Fruit fly (Drosophila melanogaster) whole organism, embryonic: ENCODE data around the gene Ogdh.

Experiments used
- Ada2b ChIP-seq: fragments of 200-800 bp; sonication (Bioruptor generic); IDR thresholded peaks from 2 replicates; pipeline ENCODE4 v1.3.6; 2022; ENCODE audit warnings: missing biosample characterization, missing genetic modification characterization
- CG10565 ChIP-seq: fragments of 200-800 bp; sonication (Bioruptor generic); optimal IDR thresholded peaks from 3 replicates; lab custom pipeline; 2016; ENCODE audit warnings: missing biosample characterization, mild to moderate bottlenecking, missing genetic modification characterization
- CG10979 ChIP-seq: fragments of 200-800 bp; sonication (Bioruptor generic); optimal IDR thresholded peaks from 2 replicates; lab custom pipeline; 2018; ENCODE audit warnings: missing biosample characterization, mild to moderate bottlenecking, missing genetic modification characterization, moderate library complexity
- CG11504 ChIP-seq: fragments of 200-800 bp; sonication (Bioruptor generic); optimal IDR thresholded peaks from 3 replicates; lab custom pipeline; 2019; ENCODE audit warnings: missing biosample characterization, mild to moderate bottlenecking, missing genetic modification characterization, moderate library complexity
- CG12219 ChIP-seq: fragments of 200-800 bp; sonication (Bioruptor generic); optimal IDR thresholded peaks from 3 replicates; lab custom pipeline; 2018; ENCODE audit warnings: missing biosample characterization, mild to moderate bottlenecking, missing genetic modification characterization
- CG13624 ChIP-seq: fragments of 200-800 bp; sonication (Bioruptor generic); optimal IDR thresholded peaks from 2 replicates; lab custom pipeline; 2016; ENCODE audit warnings: missing biosample characterization, missing genetic modification characterization
- CG14965 ChIP-seq: fragments of 200-800 bp; sonication (Bioruptor generic); optimal IDR thresholded peaks from 2 replicates; lab custom pipeline; 2016; ENCODE audit warnings: missing biosample characterization, missing genetic modification characterization, borderline replicate concordance
- CG15601 ChIP-seq: fragments of 200-800 bp; sonication (Bioruptor generic); optimal IDR thresholded peaks from 3 replicates; lab custom pipeline; 2019; ENCODE audit warnings: missing biosample characterization, mild to moderate bottlenecking, missing genetic modification characterization, moderate library complexity
- CG15696 ChIP-seq: fragments of 200-800 bp; sonication (Bioruptor generic); optimal IDR thresholded peaks from 2 replicates; lab custom pipeline; 2019; ENCODE audit warnings: missing biosample characterization, mild to moderate bottlenecking, missing genetic modification characterization, moderate library complexity
- CG16779 ChIP-seq: fragments of 200-800 bp; sonication (Bioruptor generic); IDR thresholded peaks from 2 replicates; pipeline ENCODE4 v1.3.6; 2022; ENCODE audit warnings: missing biosample characterization, missing genetic modification characterization
- CG17829 ChIP-seq: fragments of 200-800 bp; optimal IDR thresholded peaks from 2 replicates; lab custom pipeline; 2019; ENCODE audit warnings: missing biosample characterization, mild to moderate bottlenecking, missing genetic modification characterization, moderate library complexity
- CG4282 ChIP-seq: fragments of 200-800 bp; sonication (Bioruptor generic); optimal IDR thresholded peaks from 2 replicates; lab custom pipeline; 2016; ENCODE audit warnings: missing biosample characterization, missing genetic modification characterization
- CG6683 ChIP-seq: fragments of 200-800 bp; sonication (Bioruptor generic); optimal IDR thresholded peaks from 2 replicates; lab custom pipeline; 2017; ENCODE audit warnings: missing biosample characterization, mild to moderate bottlenecking, missing genetic modification characterization, missing genetic modification reagents
- CG7786 ChIP-seq: fragments of 200-800 bp; sonication (Bioruptor generic); optimal IDR thresholded peaks from 2 replicates; lab custom pipeline; 2016; ENCODE audit warnings: missing biosample characterization, missing genetic modification characterization
- CG7839 ChIP-seq: fragments of 200-800 bp; sonication (Bioruptor generic); optimal IDR thresholded peaks from 3 replicates; lab custom pipeline; 2018; ENCODE audit warnings: missing biosample characterization, mild to moderate bottlenecking, missing genetic modification characterization, moderate library complexity
- CG7928 ChIP-seq: fragments of 200-800 bp; sonication (Bioruptor generic); optimal IDR thresholded peaks from 2 replicates; lab custom pipeline; 2017; ENCODE audit warnings: missing biosample characterization, mild to moderate bottlenecking, missing genetic modification characterization
- CG9797 ChIP-seq: fragments of 200-800 bp; sonication (Bioruptor generic); optimal IDR thresholded peaks from 3 replicates; lab custom pipeline; 2018; ENCODE audit warnings: missing biosample characterization, mild to moderate bottlenecking, missing genetic modification characterization
- CG9817 ChIP-seq: fragments of 200-800 bp; sonication (Bioruptor generic); optimal IDR thresholded peaks from 2 replicates; lab custom pipeline; 2018; ENCODE audit warnings: missing biosample characterization, mild to moderate bottlenecking, missing genetic modification characterization, moderate library complexity
- Dll ChIP-seq: fragments of 200-800 bp; sonication (Bioruptor generic); IDR thresholded peaks from 4 replicates; pipeline ENCODE4 v1.3.6; 2022; ENCODE audit warnings: missing biosample characterization, missing genetic modification characterization; ENCODE audit not compliant: partially characterized antibody
- HLH3B ChIP-seq: fragments of 200-800 bp; sonication (Bioruptor generic); IDR thresholded peaks from 2 replicates; pipeline ENCODE4 v1.3.6; 2022; ENCODE audit warnings: missing biosample characterization, missing genetic modification characterization
- Hey ChIP-seq: fragments of 200-800 bp; sonication (Bioruptor generic); optimal IDR thresholded peaks from 3 replicates; lab custom pipeline; 2018; ENCODE audit warnings: missing biosample characterization, mild to moderate bottlenecking, missing genetic modification characterization
- HmgD ChIP-seq: fragments of 200-800 bp; sonication (Bioruptor generic); optimal IDR thresholded peaks from 3 replicates; lab custom pipeline; 2016; ENCODE audit warnings: missing biosample characterization, missing genetic modification characterization
- Hr78 ChIP-seq, 2 experiments: fragments of 200-800 bp in 1 of 2; fragments of >200 bp in 1 of 2; sonication (Bioruptor generic) in 1 of 2; optimal IDR thresholded peaks; 2 replicates each; lab custom pipeline; 2017 to 2019; ENCODE audit warnings: missing biosample characterization in 2 of 2, missing genetic modification characterization in 2 of 2, mild to moderate bottlenecking in 1 of 2, moderate library complexity in 1 of 2
- Lim3 ChIP-seq: fragments of 200-800 bp; sonication (Bioruptor generic); IDR thresholded peaks from 2 replicates; pipeline ENCODE4 v1.3.6; 2022; ENCODE audit warnings: missing biosample characterization, missing genetic modification characterization
- MBD-R2 ChIP-seq: fragments of 200-800 bp; sonication (Bioruptor generic); IDR thresholded peaks from 2 replicates; pipeline ENCODE4 v1.3.6; 2022; ENCODE audit warnings: missing biosample characterization, missing genetic modification characterization
- Nf-YB ChIP-seq: fragments of 200-800 bp; sonication (Bioruptor generic); optimal IDR thresholded peaks from 3 replicates; lab custom pipeline; 2019; ENCODE audit warnings: missing biosample characterization, mild to moderate bottlenecking, missing genetic modification characterization, moderate library complexity
- Pdp1 ChIP-seq, 2 experiments: fragments of 200-800 bp; sonication (Bioruptor generic); optimal IDR thresholded peaks; 3 replicates each; lab custom pipeline; 2016; ENCODE audit warnings: missing biosample characterization in 2 of 2, missing genetic modification characterization in 2 of 2, mild to moderate bottlenecking in 1 of 2, moderate library complexity in 1 of 2
- Ptx1 ChIP-seq: fragments of 200-800 bp; sonication (Bioruptor generic); IDR thresholded peaks from 2 replicates; pipeline ENCODE4 v1.3.6; 2022; ENCODE audit warnings: missing biosample characterization, missing genetic modification characterization
- Sry-β ChIP-seq: fragments of 200-800 bp; sonication (Bioruptor generic); optimal IDR thresholded peaks from 2 replicates; lab custom pipeline; 2018; ENCODE audit warnings: missing biosample characterization, mild to moderate bottlenecking, missing genetic modification characterization, moderate library complexity
- Ssrp ChIP-seq: fragments of 200-800 bp; sonication (Bioruptor generic); optimal IDR thresholded peaks from 2 replicates; lab custom pipeline; 2018; ENCODE audit warnings: missing biosample characterization, mild to moderate bottlenecking, missing genetic modification characterization, moderate library complexity
- abd-A ChIP-seq: fragments of 200-800 bp; sonication (Bioruptor generic); optimal IDR thresholded peaks from 3 replicates; lab custom pipeline; 2019; ENCODE audit warnings: missing biosample characterization, mild to moderate bottlenecking, missing genetic modification characterization, moderate library complexity
- amos ChIP-seq: fragments of 200-800 bp; sonication (Bioruptor generic); IDR thresholded peaks from 2 replicates; pipeline ENCODE4 v1.3.6; 2022; ENCODE audit warnings: missing biosample characterization, missing genetic modification characterization; ENCODE audit not compliant: partially characterized antibody
- bigmax ChIP-seq: fragments of 200-800 bp; sonication (Bioruptor generic); optimal IDR thresholded peaks from 2 replicates; lab custom pipeline; 2018; ENCODE audit warnings: missing biosample characterization, mild to moderate bottlenecking, missing genetic modification characterization
- bowl ChIP-seq: fragments of 200-800 bp; sonication (Bioruptor generic); IDR thresholded peaks from 2 replicates; pipeline ENCODE4 v1.3.6; 2022; ENCODE audit warnings: missing biosample characterization, missing genetic modification characterization
- chif ChIP-seq, 2 experiments: fragments of 200-800 bp; sonication (Bioruptor generic); optimal IDR thresholded peaks; 3 replicates each; lab custom pipeline; 2016; ENCODE audit warnings: missing biosample characterization in 2 of 2, missing genetic modification characterization in 2 of 2
- chm ChIP-seq: fragments of 200-800 bp; sonication (Bioruptor generic); IDR thresholded peaks from 2 replicates; pipeline ENCODE4 v1.3.6; 2022; ENCODE audit warnings: missing biosample characterization, missing genetic modification characterization
- esg ChIP-seq: fragments of 200-800 bp; sonication (Bioruptor generic); conservative IDR thresholded peaks from 2 replicates; pipeline ENCODE4 v1.3.6; 2022; ENCODE audit warnings: missing biosample characterization, missing genetic modification characterization
- ftz-f1 ChIP-seq: fragments of 200-800 bp; sonication (Bioruptor generic); optimal IDR thresholded peaks from 2 replicates; lab custom pipeline; 2016; ENCODE audit warnings: missing biosample characterization, missing genetic modification characterization
- gcm2 ChIP-seq: fragments of 200-800 bp; sonication (Bioruptor generic); optimal IDR thresholded peaks from 2 replicates; lab custom pipeline; 2016; ENCODE audit warnings: missing biosample characterization, missing genetic modification characterization
- hbn ChIP-seq: fragments of 200-800 bp; sonication (Bioruptor generic); IDR thresholded peaks from 2 replicates; pipeline ENCODE4 v1.3.6; 2022; ENCODE audit warnings: missing biosample characterization, missing genetic modification characterization; ENCODE audit not compliant: partially characterized antibody
- ind ChIP-seq: fragments of 200-800 bp; sonication (Bioruptor generic); optimal IDR thresholded peaks from 3 replicates; lab custom pipeline; 2016; ENCODE audit warnings: missing biosample characterization, missing genetic modification characterization
- oc ChIP-seq: fragments of 200-800 bp; sonication (Bioruptor generic); optimal IDR thresholded peaks from 2 replicates; lab custom pipeline; 2018; ENCODE audit warnings: missing biosample characterization, mild to moderate bottlenecking, missing genetic modification characterization, moderate library complexity
- phol ChIP-seq: fragments of 200-800 bp; sonication (Bioruptor generic); optimal IDR thresholded peaks from 3 replicates; lab custom pipeline; 2018; ENCODE audit warnings: missing biosample characterization, mild to moderate bottlenecking, missing genetic modification characterization, moderate library complexity
- psq ChIP-seq: fragments of 200-800 bp; sonication (Bioruptor generic); optimal IDR thresholded peaks from 2 replicates; lab custom pipeline; 2017; ENCODE audit warnings: missing biosample characterization, missing genetic modification characterization
- sob ChIP-seq: fragments of 200-800 bp; sonication (Bioruptor generic); IDR thresholded peaks from 2 replicates; pipeline ENCODE4 v1.3.6; 2022; ENCODE audit warnings: missing biosample characterization, missing genetic modification characterization
- sqz ChIP-seq: fragments of 200-800 bp; sonication (Bioruptor generic); optimal IDR thresholded peaks from 3 replicates; lab custom pipeline; 2018; ENCODE audit warnings: missing biosample characterization, mild to moderate bottlenecking, missing genetic modification characterization
- sug ChIP-seq: fragments of 200-800 bp; optimal IDR thresholded peaks from 2 replicates; lab custom pipeline; 2019; ENCODE audit warnings: missing biosample characterization, mild to moderate bottlenecking, missing genetic modification characterization, moderate library complexity
- tin ChIP-seq: fragments of 200-800 bp; sonication (Bioruptor generic); optimal IDR thresholded peaks from 3 replicates; lab custom pipeline; 2016; ENCODE audit warnings: missing biosample characterization, missing genetic modification characterization
- yki ChIP-seq: fragments of >200 bp; optimal IDR thresholded peaks from 3 replicates; lab custom pipeline; 2018

The Ogdh gene

DNA sequence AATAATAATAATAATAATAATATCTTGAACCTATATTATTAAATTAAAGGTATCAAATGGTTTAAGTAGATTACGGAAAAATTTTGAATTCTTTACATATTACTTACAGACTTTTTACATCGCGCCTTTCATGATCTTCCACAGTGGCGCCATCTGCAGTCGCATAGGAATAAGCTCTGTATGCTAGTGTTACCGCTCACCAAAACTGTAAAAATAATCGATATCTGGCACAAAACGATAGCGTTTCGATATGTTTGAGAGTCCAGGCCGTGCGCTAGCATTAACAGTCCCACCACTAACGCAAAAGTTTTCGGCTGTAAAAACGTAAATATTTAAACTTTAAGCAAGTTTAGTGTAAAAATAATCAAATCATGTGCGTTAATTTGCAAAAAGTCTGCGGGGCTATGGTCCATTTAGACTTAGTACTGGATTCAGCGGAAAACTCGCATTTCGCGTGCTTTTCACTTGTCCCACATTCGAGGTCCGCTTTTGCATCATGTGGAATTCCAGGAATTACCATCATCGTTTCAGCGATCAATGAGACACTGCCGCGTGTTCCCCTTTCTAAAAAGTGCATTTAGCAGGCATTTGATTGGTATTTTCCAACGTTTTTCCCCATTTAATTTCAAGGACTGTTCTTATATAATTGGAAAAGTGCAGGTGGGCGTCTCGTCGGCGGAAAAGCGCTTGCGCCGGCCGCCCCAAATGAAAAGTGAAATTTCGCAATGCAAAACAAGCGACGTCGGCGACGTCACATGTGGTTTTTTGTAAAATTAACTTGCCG lies 789 bp downstream of the Ogdh start (continued):
- 0 out of 2 replicates have a peak, but pooled peaks have one; percentile 45 for TF ChIP-seq chm
- TF ChIP-seq HmgD, result no peak
- TF ChIP-seq HLH3B (GFP tag; lab: Robert Waterston, UW), result no peak
- peak; percentile 22 for TF ChIP-seq tin (GFP tag; lab: Kevin White, UChicago)
- TF ChIP-seq Ssrp (tag; lab: Kevin White, UChicago), result no peak
- peak; percentile 18 for TF ChIP-seq CG7839 (tag; lab: Kevin White, UChicago)
- TF ChIP-seq oc (tag; lab: Kevin White, UChicago), result peak; percentile 14
- no peak for TF ChIP-seq CG6683 (GFP tag; lab: Kevin White, UChicago)
- no peak for TF ChIP-seq CG15696 (tag; lab: Kevin White, UChicago)
- no peak for TF ChIP-seq gcm2 (GFP tag; lab: Kevin White, UChicago)
- peak; percentile 79 for TF ChIP-seq CG9797 (GFP tag; lab: Kevin White, UChicago)
- TF ChIP-seq MBD-R2 (GFP tag; lab: Robert Waterston, UW), result peak; percentile 44; the same call in 1 of the 2 replicates
- TF ChIP-seq Lim3 (GFP tag; lab: Robert Waterston, UW), result no peak
- TF ChIP-seq CG17829, result peak; percentile 63
- peak in 1 of 2 experiments; percentile 14 for TF ChIP-seq chif (GFP tag; optimal IDR thresholded peaks at IDR 0.05; lab: Kevin White, UChicago)
- TF ChIP-seq CG9817 (tag; lab: Kevin White, UChicago), result no peak
- no peak for TF ChIP-seq ftz-f1 (GFP tag; lab: Kevin White, UChicago)
- peak; percentile 88 for TF ChIP-seq Dll
- no peak for TF ChIP-seq esg (GFP tag; lab: Robert Waterston, UW)
- TF ChIP-seq phol (tag; lab: Kevin White, UChicago), result peak; percentile 30
- TF ChIP-seq hbn (GFP tag; lab: Robert Waterston, UW), result peak; percentile 93
- TF ChIP-seq abd-A (tag; lab: Kevin White, UChicago), result no peak
- peak; percentile 28 for TF ChIP-seq sug (tag; lab: Kevin White, UChicago)
- peak; percentile 46 for TF ChIP-seq CG15601
- TF ChIP-seq Pdp1 (GFP tag; optimal IDR thresholded peaks at IDR 0.05; lab: Kevin White, UChicago), result peak in 1 of 2 experiments; percentile 92
- no peak for TF ChIP-seq Hey (tag; lab: Kevin White, UChicago)
- TF ChIP-seq CG12219 (GFP tag; lab: Kevin White, UChicago), result no peak
- peak; percentile 41 for TF ChIP-seq CG11504 (tag; lab: Kevin White, UChicago)
- no peak for TF ChIP-seq CG10979 (tag; lab: Kevin White, UChicago)
- TF ChIP-seq amos (GFP tag; lab: Robert Waterston, UW), result peak; percentile 95; the same call in 1 of the 2 replicates
- TF ChIP-seq Ada2b (GFP tag; lab: Robert Waterston, UW), result no peak; the same call in 1 of the 2 replicates
- TF ChIP-seq CG16779 (GFP tag; lab: Robert Waterston, UW), result no peak
- TF ChIP-seq CG13624 (GFP tag; lab: Kevin White, UChicago), result peak; percentile 24
- TF ChIP-seq Sry-β, result no peak
- TF ChIP-seq yki, result no peak
- no peak for TF ChIP-seq CG7786 (GFP tag; lab: Kevin White, UChicago)
- TF ChIP-seq CG7928, result no peak
- no peak for TF ChIP-seq Nf-YB (GFP tag; lab: Kevin White, UChicago)
- TF ChIP-seq Hr78 (GFP tag; optimal IDR thresholded peaks at IDR 0.05; lab: Kevin White, UChicago), result no peak
- TF ChIP-seq ind (GFP tag; lab: Kevin White, UChicago), result no peak
- TF ChIP-seq psq (GFP tag; lab: Kevin White, UChicago), result no peak
- TF ChIP-seq CG10565, result no peak
- no peak for TF ChIP-seq sqz
- TF ChIP-seq CG4282 (GFP tag; lab: Kevin White, UChicago), result no peak
- TF ChIP-seq sob, result peak; percentile 50
- TF ChIP-seq bigmax (GFP tag; lab: Kevin White, UChicago), result no peak
- no peak for TF ChIP-seq CG14965 (GFP tag; lab: Kevin White, UChicago)
- no peak for TF ChIP-seq Ptx1 (GFP tag; lab: Robert Waterston, UW)
- TF ChIP-seq bowl (GFP tag; lab: Robert Waterston, UW), result no peak
